Worm (Caenorhabditis elegans) whole organism, dauer: Measurements from ENCODE around the gene ptrg-1.

Experiments
- unc-62 ChIP-seq: sonication (generic microtip); optimal IDR thresholded peaks from 2 replicates; lab custom pipeline; 2017; ENCODE audit warnings: missing biosample characterization, missing genetic modification reagents, missing genetic modification characterization

The ptrg-1 gene

ce11 chrIV:10194345-10194744 lies at the start of gene ptrg-1:
ptrg-1 (minus strand) TSS chrIV:10194445.
- no peak for TF ChIP-seq unc-62 (GFP tag; lab: Kevin White, UChicago)

ce11 chrIV:10243276-10243675 lies 49.0 kb upstream of the ptrg-1 start, which contains the start of gene tkt-1:
tkt-1 (plus strand) TSS chrIV:10243612.
- no peak for TF ChIP-seq unc-62 (GFP tag; lab: Kevin White, UChicago)

ce11 chrIV:10242458-10243123 lies 48.3 kb upstream of the ptrg-1 start:
- TF ChIP-seq unc-62 (GFP tag; lab: Kevin White, UChicago): no peak

ce11 chrIV:10241659-10242058 lies 47.4 kb upstream of the ptrg-1 start, which contains the start of gene lipl-7:
lipl-7 (minus strand) TSS chrIV:10241823.
- TF ChIP-seq unc-62 (GFP tag; lab: Kevin White, UChicago): no peak

ce11 chrIV:10239045-10239444 lies 44.8 kb upstream of the ptrg-1 start, which contains the start of gene ech-8:
ech-8 (minus strand) TSS chrIV:10239176.
- TF ChIP-seq unc-62 (GFP tag; lab: Kevin White, UChicago): no peak

- no peak for TF ChIP-seq unc-62 (GFP tag; lab: Kevin White, UChicago)
These were observed 41.9 kb upstream of the ptrg-1 start for ce11 chrIV:10236106-10236505.

- TF ChIP-seq unc-62 (GFP tag; lab: Kevin White, UChicago): no peak
These were observed 41.1 kb upstream of the ptrg-1 start, which contains the start of gene ech-9 for ce11 chrIV:10235279-10235829. ech-9 (minus strand) TSS chrIV:10235329.

ce11 chrIV:10232456-10232855 lies 38.2 kb upstream of the ptrg-1 start, which contains the start of gene F01G10.4:
F01G10.4 (minus strand) TSS chrIV:10232556.
- no peak for TF ChIP-seq unc-62 (GFP tag; lab: Kevin White, UChicago)

- no peak for TF ChIP-seq unc-62 (GFP tag; lab: Kevin White, UChicago)
These were observed 36.7 kb upstream of the ptrg-1 start, which contains the start of gene F01G10.5 for ce11 chrIV:10230971-10231370. F01G10.5 (minus strand) TSS chrIV:10231071.

- no peak for TF ChIP-seq unc-62 (GFP tag; lab: Kevin White, UChicago)
These were observed 33.3 kb upstream of the ptrg-1 start, which contains the start of gene F01G10.6 for ce11 chrIV:10227534-10227933. F01G10.6 (minus strand) TSS chrIV:10227634.

ce11 chrIV:10223723-10224122 lies 29.5 kb upstream of the ptrg-1 start, which contains the start of gene nas-12:
nas-12 (plus strand) TSS chrIV:10224023.
- no peak for TF ChIP-seq unc-62 (GFP tag; lab: Kevin White, UChicago)

ce11 chrIV:10222122-10222589 lies 27.9 kb upstream of the ptrg-1 start, which contains the start of gene C24F3.2:
C24F3.2 (plus strand) TSS chrIV:10222539.
- TF ChIP-seq unc-62 (GFP tag; lab: Kevin White, UChicago): no peak

ce11 chrIV:10221187-10221586 lies 26.9 kb upstream of the ptrg-1 start, which contains the start of gene tram-1:
tram-1 (minus strand) TSS chrIV:10221287.
- TF ChIP-seq unc-62 (GFP tag; lab: Kevin White, UChicago): no peak

ce11 chrIV:10219208-10219607 lies 25.0 kb upstream of the ptrg-1 start, which contains the start of gene qns-1:
qns-1 (minus strand) TSS chrIV:10219308.
- no peak for TF ChIP-seq unc-62 (GFP tag; lab: Kevin White, UChicago)

- no peak for TF ChIP-seq unc-62 (GFP tag; lab: Kevin White, UChicago)
These were observed 22.6 kb upstream of the ptrg-1 start for ce11 chrIV:10216704-10217296.

- no peak for TF ChIP-seq unc-62 (GFP tag; lab: Kevin White, UChicago)
These were observed 21.8 kb upstream of the ptrg-1 start, which contains the start of gene col-124 for ce11 chrIV:10216078-10216477. col-124 (plus strand) TSS chrIV:10216451.
